Worm (Caenorhabditis elegans) whole organism, L4 larva: ENCODE measurements around the gene nhr-96.

Experiments used
- F10B5.3 ChIP-seq: sonication (generic microtip); optimal IDR thresholded peaks from 2 replicates; lab custom pipeline; 2016; ENCODE audit warnings: mild to moderate bottlenecking, missing genetic modification characterization, missing compliant biosample characterization
- F37D6.2 ChIP-seq: sonication (generic microtip); optimal IDR thresholded peaks from 2 replicates; lab custom pipeline; 2016; ENCODE audit warnings: mild to moderate bottlenecking, missing genetic modification characterization, missing compliant biosample characterization
- R02D3.7 ChIP-seq: fragments of 150-350 bp; sonication (generic microtip); optimal IDR thresholded peaks from 3 replicates; lab custom pipeline; 2014; ENCODE audit warnings: missing biosample characterization, missing genetic modification characterization
- Y105C5A.15 ChIP-seq: fragments of 200-800 bp; sonication (Bioruptor generic); IDR thresholded peaks from 2 replicates; pipeline ENCODE4 v1.3.6; 2022; ENCODE audit warnings: missing genetic modification characterization, missing compliant biosample characterization
- aha-1 ChIP-seq: fragments of 150-350 bp; peaks from one replicate; lab custom pipeline; 2014; ENCODE audit warnings: missing biosample characterization, missing genetic modification characterization
- ceh-28 ChIP-seq: fragments of 150-350 bp; optimal IDR thresholded peaks from 2 replicates; lab custom pipeline; 2014; ENCODE audit warnings: missing biosample characterization, missing genetic modification reagents, missing genetic modification characterization
- daf-12 ChIP-seq: fragments of 150-350 bp; optimal IDR thresholded peaks from 2 replicates; lab custom pipeline; 2014; ENCODE audit warnings: missing biosample characterization, missing genetic modification reagents, missing genetic modification characterization
- daf-16 ChIP-seq, 3 experiments: sonication (generic microtip); optimal IDR thresholded peaks; 2 replicates each; lab custom pipeline; 2016 to 2017; ENCODE audit warnings: missing genetic modification characterization in 3 of 3, missing genetic modification reagents in 3 of 3, mild to moderate bottlenecking in 2 of 3, missing compliant biosample characterization in 2 of 3, missing biosample characterization in 1 of 3, moderate library complexity in 1 of 3
- daf-19 ChIP-seq: fragments of 200-800 bp; sonication (Bioruptor generic); conservative IDR thresholded peaks from 2 replicates; pipeline ENCODE4 v1.3.6; 2022; ENCODE audit warnings: missing genetic modification characterization, missing compliant biosample characterization
- dmd-6 ChIP-seq: fragments of 200-800 bp; sonication (Bioruptor generic); IDR thresholded peaks from 2 replicates; pipeline ENCODE4 v1.3.6; 2022; ENCODE audit warnings: missing genetic modification reagents, missing genetic modification characterization, missing compliant biosample characterization
- dmd-9 ChIP-seq: fragments of 200-800 bp; sonication (Bioruptor generic); IDR thresholded peaks from 2 replicates; pipeline ENCODE4 v1.3.6; 2022; ENCODE audit warnings: missing genetic modification reagents, missing genetic modification characterization, missing compliant biosample characterization
- duxl-1 ChIP-seq: sonication (generic microtip); optimal IDR thresholded peaks from 2 replicates; lab custom pipeline; 2016; ENCODE audit warnings: mild to moderate bottlenecking, missing genetic modification characterization, moderate library complexity, missing compliant biosample characterization; ENCODE audit not compliant: poor library complexity
- dve-1 ChIP-seq: sonication (generic microtip); optimal IDR thresholded peaks from 2 replicates; lab custom pipeline; 2017; ENCODE audit warnings: antibody characterized with exemption, mild to moderate bottlenecking, missing genetic modification characterization, missing compliant biosample characterization; ENCODE audit not compliant: insufficient read depth
- egl-27 ChIP-seq: sonication (generic microtip); optimal IDR thresholded peaks from 3 replicates; lab custom pipeline; 2017; ENCODE audit warnings: missing biosample characterization, missing genetic modification reagents, missing genetic modification characterization
- egl-43 ChIP-seq: fragments of 200-800 bp; sonication (Bioruptor generic); IDR thresholded peaks from 2 replicates; pipeline ENCODE4 v1.3.6; 2022; ENCODE audit warnings: missing genetic modification reagents, missing genetic modification characterization, missing compliant biosample characterization
- hlh-11 ChIP-seq: fragments of 200-800 bp; sonication (Bioruptor generic); optimal IDR thresholded peaks from 2 replicates; lab custom pipeline; 2018; ENCODE audit warnings: mild to moderate bottlenecking, missing genetic modification characterization, missing compliant biosample characterization
- hlh-30 ChIP-seq: sonication (generic microtip); optimal IDR thresholded peaks from 2 replicates; lab custom pipeline; 2017; ENCODE audit warnings: antibody characterized with exemption, mild to moderate bottlenecking, missing genetic modification characterization, missing compliant biosample characterization; ENCODE audit not compliant: insufficient read depth
- hmg-1.1 ChIP-seq: fragments of 200-800 bp; sonication (Bioruptor generic); IDR thresholded peaks from 2 replicates; pipeline ENCODE4 v1.3.6; 2022; ENCODE audit warnings: missing genetic modification reagents, missing genetic modification characterization, missing compliant biosample characterization
- lin-15B ChIP-seq: fragments of 150-350 bp; sonication (generic microtip); optimal IDR thresholded peaks from 3 replicates; lab custom pipeline; 2014; ENCODE audit warnings: missing biosample characterization, missing genetic modification characterization
- lin-39 ChIP-seq: fragments of 150-350 bp; optimal IDR thresholded peaks from 2 replicates; lab custom pipeline; 2014; ENCODE audit warnings: missing biosample characterization, missing genetic modification reagents, missing genetic modification characterization
- mdl-1 ChIP-seq, 2 experiments: fragments of 150-350 bp in 1 of 2; sonication (generic microtip) in 1 of 2; optimal IDR thresholded peaks; 2 replicates each; lab custom pipeline; 2014 to 2017; ENCODE audit warnings: missing biosample characterization in 2 of 2, missing genetic modification characterization in 2 of 2
- mes-2 ChIP-seq: sonication (generic microtip); optimal IDR thresholded peaks from 2 replicates; lab custom pipeline; 2016; ENCODE audit warnings: missing genotype, mild to moderate bottlenecking, missing genetic modification characterization, missing compliant biosample characterization; ENCODE audit not compliant: poor library complexity, severe bottlenecking
- nhr-102 ChIP-seq: sonication (generic microtip); optimal IDR thresholded peaks from 2 replicates; lab custom pipeline; 2016; ENCODE audit warnings: mild to moderate bottlenecking, missing genetic modification characterization, moderate library complexity, missing compliant biosample characterization
- nhr-237 ChIP-seq: sonication (generic microtip); optimal IDR thresholded peaks from 2 replicates; lab custom pipeline; 2017; ENCODE audit warnings: missing biosample characterization, missing genetic modification characterization
- nhr-25 ChIP-seq: sonication (generic microtip); optimal IDR thresholded peaks from 2 replicates; lab custom pipeline; 2017; ENCODE audit warnings: missing genetic modification characterization, mild to moderate bottlenecking, missing compliant biosample characterization, antibody characterized with exemption, moderate library complexity, borderline replicate concordance; ENCODE audit not compliant: insufficient read depth
- nhr-28 ChIP-seq: fragments of 150-350 bp; optimal IDR thresholded peaks from 2 replicates; lab custom pipeline; 2014; ENCODE audit warnings: missing biosample characterization, missing genetic modification characterization
- nhr-41 ChIP-seq: fragments of 200-800 bp; sonication (Bioruptor generic); IDR thresholded peaks from 2 replicates; pipeline ENCODE4 v1.3.6; 2022; ENCODE audit warnings: missing genetic modification reagents, missing genetic modification characterization, missing compliant biosample characterization
- nhr-77 ChIP-seq: fragments of 150-350 bp; optimal IDR thresholded peaks from 2 replicates; lab custom pipeline; 2014; ENCODE audit warnings: missing biosample characterization, missing genetic modification characterization
- rbr-2 ChIP-seq: sonication (generic microtip); optimal IDR thresholded peaks from 2 replicates; lab custom pipeline; 2016; ENCODE audit warnings: missing genotype, missing genetic modification characterization, missing compliant biosample characterization
- set-16 ChIP-seq: fragments of 200-800 bp; sonication (Bioruptor generic); IDR thresholded peaks from 2 replicates; pipeline ENCODE4 v1.3.6; 2022; ENCODE audit warnings: missing genetic modification reagents, missing genetic modification characterization, missing compliant biosample characterization
- snpc-4 ChIP-seq: fragments of 150-350 bp; optimal IDR thresholded peaks from 2 replicates; lab custom pipeline; 2014; ENCODE audit warnings: missing biosample characterization, missing genetic modification characterization
- tra-1 ChIP-seq: fragments of 200-800 bp; sonication (Bioruptor generic); IDR thresholded peaks from 2 replicates; pipeline ENCODE4 v1.3.6; 2022; ENCODE audit warnings: missing genetic modification reagents, missing genetic modification characterization, missing compliant biosample characterization

The nhr-96 gene

DNA sequence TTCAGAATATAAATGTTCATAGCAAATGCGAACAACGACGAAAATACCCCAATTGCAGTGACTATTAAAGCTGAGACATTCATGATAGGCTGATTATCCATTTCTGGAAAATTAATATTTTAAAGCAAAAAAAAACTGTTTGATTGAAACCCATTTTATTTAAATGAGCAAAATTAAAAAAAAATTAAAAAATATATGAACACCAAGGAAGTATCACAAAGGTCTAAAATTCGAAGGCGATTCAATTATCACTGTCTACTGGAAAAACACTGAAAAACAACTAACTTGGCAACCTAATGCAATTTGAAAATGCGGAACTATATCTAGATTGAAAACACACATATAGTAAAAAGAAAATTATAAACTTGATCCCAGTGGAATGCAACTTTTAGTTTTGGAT, 42.2 kb upstream of the nhr-96 start, which contains the start of gene srbc-42:
Gene srbc-42 (minus strand): TSS at position 101 of the 400 bp plus-strand sequence.
- TF ChIP-seq daf-19, result no peak

DNA sequence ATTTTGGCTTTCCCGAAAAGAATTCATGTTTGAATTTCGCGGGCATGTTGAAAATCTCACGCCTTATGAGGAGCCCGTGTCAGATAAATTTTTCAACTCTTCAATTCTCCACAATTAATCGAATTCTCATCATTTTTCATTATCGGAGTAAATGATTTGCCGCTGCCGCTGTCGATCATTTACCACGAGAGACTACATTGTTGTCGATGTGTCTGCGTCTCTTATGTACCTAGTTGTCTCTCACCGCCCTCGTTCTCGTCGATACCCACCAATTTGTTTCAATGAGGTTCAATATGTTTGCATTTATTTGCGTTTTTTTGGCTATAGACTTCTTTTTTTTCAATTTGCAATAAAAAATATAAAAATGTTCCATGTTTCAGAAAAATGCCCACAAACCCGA, 41.2 kb upstream of the nhr-96 start, which contains the start of gene nhr-13:
Gene nhr-13 (plus strand): TSS at position 369 of the 400 bp plus-strand sequence.
- TF ChIP-seq mdl-1 (tag; optimal IDR thresholded peaks at IDR 0.05; lab: Kevin White, UChicago), result peak in 1 of 2 experiments; percentile 13
- peak; percentile 82 for TF ChIP-seq aha-1 (tag; lab: Kevin White, UChicago)
- peak; percentile 29 for TF ChIP-seq mes-2
- no peak for TF ChIP-seq lin-15B (tag; lab: Kevin White, UChicago)
- TF ChIP-seq hlh-11 (tag; lab: Kevin White, UChicago), result peak; percentile 35
- TF ChIP-seq daf-16 (GFP tag; optimal IDR thresholded peaks at IDR 0.05; lab: Kevin White, UChicago), result no peak
- TF ChIP-seq daf-16 (tag; optimal IDR thresholded peaks at IDR 0.05; lab: Kevin White, UChicago), result peak; percentile 47
- TF ChIP-seq F37D6.2 (tag; lab: Kevin White, UChicago), result no peak
- TF ChIP-seq dmd-6 (GFP tag; lab: Robert Waterston, UW), result peak; percentile 61
- TF ChIP-seq duxl-1, result peak; percentile 30
- TF ChIP-seq hmg-1.1 (GFP tag; lab: Robert Waterston, UW), result peak; percentile 56; the same call in 1 of the 2 replicates
- TF ChIP-seq nhr-77, result no peak
- no peak for TF ChIP-seq egl-27 (tag; lab: Kevin White, UChicago)
- TF ChIP-seq nhr-28 (tag; lab: Kevin White, UChicago), result peak; percentile 53
- TF ChIP-seq hlh-30 (tag; lab: Kevin White, UChicago), result peak; percentile 53
- peak; percentile 11 for TF ChIP-seq dve-1 (tag; lab: Kevin White, UChicago)
- no peak for TF ChIP-seq ceh-28
- TF ChIP-seq Y105C5A.15 (GFP tag; lab: Robert Waterston, UW), result no peak
- TF ChIP-seq dmd-9 (GFP tag; lab: Robert Waterston, UW), result no peak

DNA sequence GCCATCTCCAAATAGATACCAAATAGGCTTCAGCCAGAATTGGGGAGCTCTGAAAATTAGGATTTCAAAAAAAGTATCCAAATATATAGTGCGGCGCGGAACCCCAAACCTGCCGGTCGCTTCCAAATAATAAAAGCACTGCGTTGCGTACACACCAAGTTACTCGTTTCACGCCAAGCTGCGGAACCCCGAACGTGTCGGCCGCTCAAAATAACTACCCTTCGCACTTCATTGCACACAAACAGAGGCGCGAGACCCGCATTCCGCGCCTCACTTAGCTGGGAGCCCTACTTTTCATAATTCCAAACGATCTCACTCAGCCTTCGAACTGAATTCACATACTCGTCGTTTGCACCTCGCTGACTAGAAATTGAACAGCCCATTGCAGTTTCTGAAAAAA, 33.7 kb upstream of the nhr-96 start:
- no peak for TF ChIP-seq Y105C5A.15 (GFP tag; lab: Robert Waterston, UW)
- no peak for TF ChIP-seq lin-39 (tag; lab: Kevin White, UChicago)
- no peak for TF ChIP-seq nhr-41 (GFP tag; lab: Robert Waterston, UW)
- TF ChIP-seq hlh-11 (tag; lab: Kevin White, UChicago), result no peak

DNA sequence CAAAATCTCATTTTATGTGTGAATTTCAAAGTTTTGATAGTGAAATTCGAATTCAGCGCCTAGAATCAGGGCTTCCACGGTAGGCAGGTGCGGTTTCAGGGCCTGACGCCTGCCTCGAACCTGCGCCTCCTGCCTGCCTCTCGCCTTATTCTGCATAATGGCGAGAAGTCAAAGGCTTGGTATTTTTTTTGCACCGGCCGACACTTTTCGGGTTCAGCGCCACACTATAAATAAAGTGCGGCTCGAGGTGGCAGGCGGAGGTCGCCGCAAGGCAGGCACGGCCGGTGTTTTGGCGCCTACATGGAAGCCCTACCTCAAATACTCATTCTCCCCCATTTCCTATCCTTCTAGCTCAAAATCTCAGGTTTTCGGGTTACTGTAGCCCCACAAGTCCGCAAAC, 32.9 kb upstream of the nhr-96 start:
- TF ChIP-seq nhr-102 (tag; lab: Kevin White, UChicago), result no peak
- TF ChIP-seq duxl-1, result no peak
- peak; percentile 69; the same call in 1 of the 2 replicates for TF ChIP-seq set-16 (GFP tag; lab: Robert Waterston, UW)
- TF ChIP-seq egl-43 (GFP tag; lab: Robert Waterston, UW), result 0 out of 2 replicates have a peak, but pooled peaks have one; percentile 3
- TF ChIP-seq R02D3.7 (tag; lab: Kevin White, UChicago), result no peak
- no peak for TF ChIP-seq daf-12 (tag; lab: Kevin White, UChicago)
- no peak for TF ChIP-seq nhr-237 (tag; lab: Kevin White, UChicago)
- no peak for TF ChIP-seq lin-15B (tag; lab: Kevin White, UChicago)
- TF ChIP-seq hlh-11 (tag; lab: Kevin White, UChicago), result no peak
- TF ChIP-seq mes-2, result no peak
- no peak for TF ChIP-seq nhr-25 (tag; lab: Kevin White, UChicago)
- TF ChIP-seq F10B5.3 (tag; lab: Kevin White, UChicago), result no peak
- no peak for TF ChIP-seq nhr-77
- no peak for TF ChIP-seq snpc-4 (tag; lab: Kevin White, UChicago)
- no peak for TF ChIP-seq rbr-2
- no peak for TF ChIP-seq tra-1
- TF ChIP-seq daf-16 (GFP tag; optimal IDR thresholded peaks at IDR 0.05; lab: Kevin White, UChicago), result no peak
- TF ChIP-seq daf-16 (tag; optimal IDR thresholded peaks at IDR 0.05; lab: Kevin White, UChicago), result no peak
